Fruit fly (Drosophila melanogaster): Measurements from ENCODE around the gene CG2991.

CG2991 gene

DNA sequence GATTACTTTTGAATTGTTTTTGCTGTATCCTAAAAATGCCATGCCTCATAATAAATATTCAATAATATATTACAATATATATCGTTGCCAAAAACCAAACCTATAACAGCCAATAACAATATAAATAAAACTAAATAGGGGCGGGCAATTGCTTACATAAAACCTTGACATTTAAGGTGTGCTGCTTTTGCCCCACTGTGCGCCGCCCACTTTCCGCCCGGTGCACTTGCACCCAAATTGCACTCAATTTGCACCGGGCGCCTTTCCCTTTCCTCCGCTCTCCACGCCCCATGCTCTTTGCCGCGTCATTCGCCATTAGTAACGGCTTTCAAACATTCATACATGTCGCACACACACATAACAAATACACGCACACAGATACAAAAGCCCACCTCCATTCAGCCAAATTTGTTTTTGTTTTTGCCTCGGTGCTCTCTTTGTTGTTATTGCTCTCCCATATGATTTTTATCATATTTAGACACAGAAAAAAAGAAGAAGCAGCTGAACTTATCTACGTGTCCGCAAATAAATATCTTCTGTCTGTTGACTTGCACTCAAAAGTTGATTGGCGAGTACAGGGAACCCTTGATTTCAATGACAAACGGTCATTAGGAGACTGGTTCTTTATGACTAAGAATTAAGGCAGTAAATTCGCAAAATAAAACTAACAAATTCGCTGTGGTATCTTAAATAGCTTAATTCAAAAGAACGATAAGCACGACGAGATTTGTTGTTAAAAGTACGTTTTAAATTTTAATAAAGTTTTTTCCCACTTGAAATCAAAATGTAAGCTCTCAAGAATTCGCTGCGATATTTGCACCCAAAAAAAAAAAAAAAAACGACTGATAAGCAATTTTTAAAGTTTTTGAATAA lies 1.1 kb downstream of the CG2991 start (continued):
- TF ChIP-seq CG31441 (GFP tag; IDR thresholded peaks at IDR 0.05): no peak
- TF ChIP-seq CG2199 (GFP tag; IDR thresholded peaks at IDR 0.05): 0 out of 3 replicates have a peak, but pooled peaks have one; percentile 20
- TF ChIP-seq bcd (GFP tag; optimal IDR thresholded peaks at IDR 0.05): no peak
- no peak for TF ChIP-seq CG2875 (GFP tag; optimal IDR thresholded peaks at IDR 0.05)
- TF ChIP-seq crp (GFP tag; optimal IDR thresholded peaks at IDR 0.05): peak in 1 of 2 experiments; percentile 25
- TF ChIP-seq CTCF (GFP tag; optimal IDR thresholded peaks at IDR 0.05): no peak
- TF ChIP-seq CG17612 (GFP tag; IDR thresholded peaks at IDR 0.05): no peak
- no peak for TF ChIP-seq CG12236 (GFP tag; optimal IDR thresholded peaks at IDR 0.05)
- TF ChIP-seq row (GFP tag; IDR thresholded peaks at IDR 0.05): no peak; the same call in 2 of the 3 replicates
- TF ChIP-seq ro (GFP tag; IDR thresholded peaks at IDR 0.05): no peak
- TF ChIP-seq trem (tag; optimal IDR thresholded peaks at IDR 0.05): no peak
- TF ChIP-seq h (optimal IDR thresholded peaks at IDR 0.05): no peak
- TF ChIP-seq Ravus (GFP tag; IDR thresholded peaks at IDR 0.05): no peak
- TF ChIP-seq ash1 (GFP tag; optimal IDR thresholded peaks at IDR 0.05): peak; percentile 20
- TF ChIP-seq Nf-YA (GFP tag; IDR thresholded peaks at IDR 0.05): no peak
- peak; percentile 11 for TF ChIP-seq Sox100B (GFP tag; optimal IDR thresholded peaks at IDR 0.05)
- no peak for TF ChIP-seq cas (GFP tag; IDR thresholded peaks at IDR 0.05)
- TF ChIP-seq Hmr (GFP tag; optimal IDR thresholded peaks at IDR 0.05): no peak
- TF ChIP-seq unpg (GFP tag; optimal IDR thresholded peaks at IDR 0.05): peak; percentile 13
- TF ChIP-seq CG11456 (GFP tag; IDR thresholded peaks at IDR 0.05): no peak
- no peak for TF ChIP-seq CG5953 (GFP tag; IDR thresholded peaks at IDR 0.05)
- no peak for TF ChIP-seq CG7963 (GFP tag; IDR thresholded peaks at IDR 0.05; ENCODE audit: partially characterized antibody)
- TF ChIP-seq CG18764 (GFP tag; optimal IDR thresholded peaks at IDR 0.05): no peak
- peak; percentile 88; the same call in 3 of the 4 replicates for TF ChIP-seq chinmo (GFP tag; IDR thresholded peaks at IDR 0.05; ENCODE audit: partially characterized antibody)
- no peak for TF ChIP-seq chm (GFP tag; IDR thresholded peaks at IDR 0.05)
- no peak for TF ChIP-seq CG8478 (optimal IDR thresholded peaks at IDR 0.05)
- peak; percentile 33 for TF ChIP-seq Oli (tag; optimal IDR thresholded peaks at IDR 0.05)
- TF ChIP-seq CG7987 (GFP tag; optimal IDR thresholded peaks at IDR 0.05): peak; percentile 44
- peak; percentile 43 for TF ChIP-seq Sox102F (GFP tag; optimal IDR thresholded peaks at IDR 0.05)
- no peak for TF ChIP-seq esg (GFP tag; conservative IDR thresholded peaks at IDR 0.05)
- TF ChIP-seq CG11504 (tag; optimal IDR thresholded peaks at IDR 0.05): peak; percentile 24
- no peak for TF ChIP-seq CG10274 (GFP tag; optimal IDR thresholded peaks at IDR 0.05)
- TF ChIP-seq lab (GFP tag; optimal IDR thresholded peaks at IDR 0.05): peak; percentile 60
- peak; percentile 25 for TF ChIP-seq CG15269 (tag; optimal IDR thresholded peaks at IDR 0.05)
- peak; percentile 20; the same call in 1 of the 3 replicates for TF ChIP-seq ci (GFP tag; IDR thresholded peaks at IDR 0.05)
- no peak for TF ChIP-seq HLH54F (GFP tag; optimal IDR thresholded peaks at IDR 0.05)
- no peak for TF ChIP-seq Fer2 (tag; optimal IDR thresholded peaks at IDR 0.05)
- no peak for TF ChIP-seq CG9932 (GFP tag; IDR thresholded peaks at IDR 0.05)
- no peak for TF ChIP-seq PHDP (tag; optimal IDR thresholded peaks at IDR 0.05)
- peak; percentile 11 for TF ChIP-seq Dek (tag; optimal IDR thresholded peaks at IDR 0.05)
- no peak for TF ChIP-seq CG1529 (GFP tag; optimal IDR thresholded peaks at IDR 0.05)
- no peak for TF ChIP-seq BtbVII (GFP tag; optimal IDR thresholded peaks at IDR 0.05)
- no peak for TF ChIP-seq bigmax (GFP tag; optimal IDR thresholded peaks at IDR 0.05)
- TF ChIP-seq CG16815 (GFP tag; optimal IDR thresholded peaks at IDR 0.05): no peak
- TF ChIP-seq MBD-R2 (GFP tag; IDR thresholded peaks at IDR 0.05): no peak
- TF ChIP-seq CG15011 (GFP tag; optimal IDR thresholded peaks at IDR 0.05): peak; percentile 24
- no peak for TF ChIP-seq Adf1 (GFP tag; IDR thresholded peaks at IDR 0.05)
- TF ChIP-seq Ssrp (tag; optimal IDR thresholded peaks at IDR 0.05): peak; percentile 55
- TF ChIP-seq pho (GFP tag; optimal IDR thresholded peaks at IDR 0.05): peak; percentile 33
- peak; percentile 33 for TF ChIP-seq CG18599 (GFP tag; optimal IDR thresholded peaks at IDR 0.05)

Measured in whole organism, embryonic.